Worm (Caenorhabditis elegans): ENCODE data around the gene Y49E10.21.

DNA sequence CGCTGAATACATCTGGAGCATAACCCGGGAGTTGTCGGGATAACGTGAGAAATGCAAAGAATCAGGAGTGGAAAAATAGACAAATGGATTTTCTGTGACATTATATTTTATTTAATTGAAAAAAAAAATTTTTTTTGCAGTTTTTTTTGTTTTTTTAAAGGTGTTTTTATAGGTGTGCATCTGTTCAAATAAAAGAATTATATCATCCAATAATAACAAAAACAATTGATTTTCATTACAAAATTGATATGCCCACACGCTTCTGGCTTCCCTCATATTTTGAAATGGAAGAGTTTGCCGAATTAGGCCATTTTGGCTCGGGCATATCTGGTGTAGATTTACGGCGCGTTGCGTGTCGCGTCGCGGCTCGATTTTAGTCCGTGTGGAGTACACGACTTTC, 34.6 kb downstream of the Y49E10.21 start, which contains the start of gene Y49E10.25:
- TF ChIP-seq ztf-11 (tag; optimal IDR thresholded peaks at IDR 0.05) (no peak), unc-62 (GFP tag; optimal IDR thresholded peaks at IDR 0.05) (no peak), blmp-1 (tag; optimal IDR thresholded peaks at IDR 0.05) (no peak)
